Worm (Caenorhabditis elegans): ENCODE results near the gene C04F5.9.

- TF ChIP-seq him-1 (tag; optimal IDR thresholded peaks at IDR 0.05) (no peak), dao-5 (tag; optimal IDR thresholded peaks at IDR 0.05) (no peak)
Measured at ce11 chrV:5130018-5130417, 11.0 kb upstream of the C04F5.9 start, which contains the start of gene F14F9.8.
